Worm (Caenorhabditis elegans): ENCODE data around the gene flr-4.

The flr-4 gene

ce11 chrX:15072877-15073276, 16.3 kb upstream of the flr-4 start (continued):
- TF ChIP-seq nhr-10 (tag; optimal IDR thresholded peaks at IDR 0.05) = no peak
- no peak for TF ChIP-seq nhr-41 (GFP tag; IDR thresholded peaks at IDR 0.05)
- peak; percentile 2 for TF ChIP-seq aha-1 (tag)
- peak in 1 of 2 experiments; percentile 99 for TF ChIP-seq unc-62 (GFP tag; optimal IDR thresholded peaks at IDR 0.05 in 1 of 2)
- no peak for TF ChIP-seq unc-62 (tag; optimal IDR thresholded peaks at IDR 0.05)
- TF ChIP-seq ceh-28 (tag; optimal IDR thresholded peaks at IDR 0.05) = peak; percentile 21
- TF ChIP-seq snpc-4 (tag; optimal IDR thresholded peaks at IDR 0.05) = no peak
- no peak for TF ChIP-seq T26A8.4 (GFP tag; IDR thresholded peaks at IDR 0.05)
- TF ChIP-seq mxl-3 (GFP tag; optimal IDR thresholded peaks at IDR 0.05) = peak; percentile 35
- TF ChIP-seq nhr-25 (tag; optimal IDR thresholded peaks at IDR 0.05; ENCODE audit: borderline replicate concordance, insufficient read depth) = peak; percentile 22
- no peak for TF ChIP-seq hmg-1.1 (GFP tag; IDR thresholded peaks at IDR 0.05)
- no peak for TF ChIP-seq lin-29 (GFP tag; IDR thresholded peaks at IDR 0.05)
- no peak for TF ChIP-seq Y48G9A.11 (GFP tag; IDR thresholded peaks at IDR 0.05)
- no peak for TF ChIP-seq zfp-3 (GFP tag; conservative IDR thresholded peaks at IDR 0.05)

- TF ChIP-seq snpc-4 (tag; optimal IDR thresholded peaks at IDR 0.05) = peak; percentile 47
- peak; percentile 34 for TF ChIP-seq mes-2 (tag; optimal IDR thresholded peaks at IDR 0.05; ENCODE audit: poor library complexity, severe bottlenecking)
- TF ChIP-seq zip-11 (GFP tag; IDR thresholded peaks at IDR 0.05) = no peak
Measured at ce11 chrX:15073479-15073878, 15.7 kb upstream of the flr-4 start.

ce11 chrX:15075170-15075569, 14.0 kb upstream of the flr-4 start:
- no peak for TF ChIP-seq mxl-3 (GFP tag; optimal IDR thresholded peaks at IDR 0.05)
- TF ChIP-seq egl-43 (GFP tag; IDR thresholded peaks at IDR 0.05) = 0 out of 2 replicates have a peak, but pooled peaks have one; percentile 10
- TF ChIP-seq mep-1 (tag; optimal IDR thresholded peaks at IDR 0.05) = no peak
- TF ChIP-seq hmg-1.1 (GFP tag; IDR thresholded peaks at IDR 0.05) = peak; percentile 33; the same call in 1 of the 2 replicates
- 0 out of 2 replicates have a peak, but pooled peaks have one; percentile 10 for TF ChIP-seq saeg-2 (GFP tag; IDR thresholded peaks at IDR 0.05)
- peak; percentile 53 for TF ChIP-seq aha-1 (tag)
- TF ChIP-seq nhr-42 (GFP tag; IDR thresholded peaks at IDR 0.05) = 0 out of 2 replicates have a peak, but pooled peaks have one; percentile 29
- no peak for TF ChIP-seq nhr-28 (tag; optimal IDR thresholded peaks at IDR 0.05)

ce11 chrX:15076042-15076565, 13.1 kb upstream of the flr-4 start, which contains the start of the genes H40L08.3 and H40L08.9:
H40L08.3 (minus strand) TSS chrX:15076092.
H40L08.9 (minus strand) TSS chrX:15076480.
- TF ChIP-seq ztf-7 (tag; optimal IDR thresholded peaks at IDR 0.05) (no peak), aha-1 (tag) (no peak), unc-62 (GFP tag; optimal IDR thresholded peaks at IDR 0.05 in 1 of 2) (peak in 1 of 2 experiments; percentile 97), unc-62 (tag; optimal IDR thresholded peaks at IDR 0.05) (no peak), php-3 (GFP tag; IDR thresholded peaks at IDR 0.05) (peak; percentile 46; the same call in 1 of the 2 replicates), Y75B8A.6 (GFP tag; IDR thresholded peaks at IDR 0.05) (0 out of 2 replicates have a peak, but pooled peaks have one; percentile 4), egl-43 (GFP tag; IDR thresholded peaks at IDR 0.05) (no peak), R02D3.7 (tag; optimal IDR thresholded peaks at IDR 0.05) (no peak), hif-1 (tag; optimal IDR thresholded peaks at IDR 0.05) (no peak), mep-1 (tag; optimal IDR thresholded peaks at IDR 0.05) (no peak), ZK546.5 (tag; optimal IDR thresholded peaks at IDR 0.05) (no peak), F10B5.3 (tag; optimal IDR thresholded peaks at IDR 0.05) (no peak), T26A8.4 (GFP tag; IDR thresholded peaks at IDR 0.05) (peak; percentile 72), hlh-11 (tag; optimal IDR thresholded peaks at IDR 0.05) (no peak), skn-1 (tag; optimal IDR thresholded peaks at IDR 0.05) (no peak), F44E2.7 (GFP tag; IDR thresholded peaks at IDR 0.05) (no peak), sdz-12 (GFP tag; optimal IDR thresholded peaks at IDR 0.05) (peak; percentile 57), nhr-28 (tag; optimal IDR thresholded peaks at IDR 0.05) (peak; percentile 9), lin-15B (tag; optimal IDR thresholded peaks at IDR 0.05) (no peak), mdl-1 (tag; optimal IDR thresholded peaks at IDR 0.05) (no peak), T20F7.1 (GFP tag; optimal IDR thresholded peaks at IDR 0.05) (no peak), unc-39 (tag; optimal IDR thresholded peaks at IDR 0.05) (no peak), ces-1 (GFP tag; optimal IDR thresholded peaks at IDR 0.05) (no peak), tag-97 (GFP tag; IDR thresholded peaks at IDR 0.05) (no peak), Y48G9A.11 (GFP tag; IDR thresholded peaks at IDR 0.05) (no peak), ztf-11 (tag; optimal IDR thresholded peaks at IDR 0.05) (no peak), set-16 (GFP tag; IDR thresholded peaks at IDR 0.05) (no peak), duxl-1 (tag; optimal IDR thresholded peaks at IDR 0.05; ENCODE audit: poor library complexity) (no peak), madf-5 (GFP tag; IDR thresholded peaks at IDR 0.05) (no peak), zfp-2 (tag; optimal IDR thresholded peaks at IDR 0.05) (no peak), unc-130 (GFP tag; optimal IDR thresholded peaks at IDR 0.05) (no peak), hmg-1.1 (GFP tag; IDR thresholded peaks at IDR 0.05) (no peak)

All from whole organism, L4 larva.